Fruit fly (Drosophila melanogaster) whole organism, embryonic: Measurements from ENCODE around the gene CG10333.
A peak's percentile ranks its signal among the peaks of the same experiment; 100 is the strongest.

ENCODE experiments used
- ATbp ChIP-seq: fragments of 200-800 bp; sonication (Bioruptor generic); optimal IDR thresholded peaks from 2 replicates; lab custom pipeline; 2017; ENCODE audit warnings: missing biosample characterization, mild to moderate bottlenecking, missing genetic modification characterization, missing genetic modification reagents
- Aef1 ChIP-seq: fragments of 200-800 bp; sonication (Bioruptor generic); IDR thresholded peaks from 3 replicates; pipeline ENCODE4 v1.3.6; 2022; ENCODE audit warnings: missing biosample characterization, missing genetic modification characterization
- Antp ChIP-seq: fragments of 200-800 bp; sonication (Bioruptor generic); optimal IDR thresholded peaks from 3 replicates; lab custom pipeline; 2016; ENCODE audit warnings: missing biosample characterization, missing genetic modification characterization
- B-H2 ChIP-seq: fragments of 200-800 bp; sonication (Bioruptor generic); optimal IDR thresholded peaks from 2 replicates; lab custom pipeline; 2018; ENCODE audit warnings: missing biosample characterization, mild to moderate bottlenecking, missing genetic modification characterization
- Bdp1 ChIP-seq: fragments of 200-800 bp; sonication (Bioruptor generic); optimal IDR thresholded peaks from 3 replicates; lab custom pipeline; 2016; ENCODE audit warnings: missing biosample characterization, missing genetic modification characterization
- CG13296 ChIP-seq: fragments of 200-800 bp; sonication (Bioruptor generic); optimal IDR thresholded peaks from 3 replicates; lab custom pipeline; 2018; ENCODE audit warnings: missing biosample characterization, mild to moderate bottlenecking, missing genetic modification characterization
- CG15479 ChIP-seq: fragments of 200-800 bp; sonication (Bioruptor generic); optimal IDR thresholded peaks from 3 replicates; lab custom pipeline; 2019; ENCODE audit warnings: missing biosample characterization, mild to moderate bottlenecking, missing genetic modification characterization, moderate library complexity
- CG1603 ChIP-seq: fragments of 200-800 bp; sonication (Bioruptor generic); optimal IDR thresholded peaks from 2 replicates; lab custom pipeline; 2019; ENCODE audit warnings: missing biosample characterization, mild to moderate bottlenecking, missing genetic modification characterization, moderate library complexity
- CG18011 ChIP-seq: fragments of 200-800 bp; sonication (Bioruptor generic); optimal IDR thresholded peaks from 2 replicates; lab custom pipeline; 2017; ENCODE audit warnings: missing biosample characterization, missing genetic modification characterization, mild to moderate bottlenecking, moderate library complexity, missing genotype
- CG18599 ChIP-seq: fragments of 200-800 bp; sonication (Bioruptor generic); optimal IDR thresholded peaks from 3 replicates; lab custom pipeline; 2017; ENCODE audit warnings: missing biosample characterization, missing genetic modification characterization, mild to moderate bottlenecking, moderate library complexity, missing genetic modification reagents
- CG2712 ChIP-seq: fragments of 200-800 bp; optimal IDR thresholded peaks from 3 replicates; lab custom pipeline; 2019; ENCODE audit warnings: missing biosample characterization, mild to moderate bottlenecking, missing genetic modification characterization, moderate library complexity
- CG34224 ChIP-seq: fragments of 200-800 bp; sonication (Bioruptor generic); IDR thresholded peaks from 3 replicates; pipeline ENCODE4 v1.3.6; 2022; ENCODE audit warnings: missing biosample characterization, missing genetic modification characterization; ENCODE audit not compliant: partially characterized antibody
- CG4404 ChIP-seq: fragments of 200-800 bp; sonication (Bioruptor generic); IDR thresholded peaks from 2 replicates; pipeline ENCODE4 v1.3.6; 2022; ENCODE audit warnings: missing biosample characterization, missing genetic modification characterization
- CG4854 ChIP-seq: fragments of 200-800 bp; sonication (Bioruptor generic); optimal IDR thresholded peaks from 2 replicates; lab custom pipeline; 2016; ENCODE audit warnings: missing biosample characterization, missing genetic modification characterization, inconsistent platforms
- CG6254 ChIP-seq: fragments of 200-800 bp; sonication (Bioruptor generic); optimal IDR thresholded peaks from 3 replicates; lab custom pipeline; 2017; ENCODE audit warnings: mild to moderate bottlenecking, missing biosample characterization, missing genetic modification reagents, missing genetic modification characterization
- CG8290 ChIP-seq, 3 experiments: fragments of 200-800 bp; sonication (Bioruptor generic); optimal IDR thresholded peaks; 2 replicates each; lab custom pipeline; 2016 to 2019; ENCODE audit warnings: missing biosample characterization in 3 of 3, missing genetic modification characterization in 3 of 3, mild to moderate bottlenecking in 2 of 3, moderate library complexity in 1 of 3
- CG8944 ChIP-seq: fragments of 200-800 bp; sonication (Bioruptor generic); optimal IDR thresholded peaks from 3 replicates; lab custom pipeline; 2016; ENCODE audit warnings: missing biosample characterization, missing genetic modification characterization
- CG9727 ChIP-seq: fragments of 200-800 bp; sonication (Bioruptor generic); optimal IDR thresholded peaks from 3 replicates; lab custom pipeline; 2017; ENCODE audit warnings: missing biosample characterization, mild to moderate bottlenecking, missing genetic modification characterization
- CG9797 ChIP-seq: fragments of 200-800 bp; sonication (Bioruptor generic); optimal IDR thresholded peaks from 3 replicates; lab custom pipeline; 2018; ENCODE audit warnings: missing biosample characterization, mild to moderate bottlenecking, missing genetic modification characterization
- E2f2 ChIP-seq: fragments of 200-800 bp; sonication (Bioruptor generic); IDR thresholded peaks from 2 replicates; pipeline ENCODE4 v1.3.6; 2022; ENCODE audit warnings: missing biosample characterization, missing genetic modification characterization
- Fer3 ChIP-seq: fragments of 200-800 bp; sonication (Bioruptor generic); optimal IDR thresholded peaks from 2 replicates; lab custom pipeline; 2018; ENCODE audit warnings: missing biosample characterization, mild to moderate bottlenecking, missing genetic modification characterization, moderate library complexity
- Hsf ChIP-seq: fragments of 200-800 bp; sonication (Bioruptor generic); optimal IDR thresholded peaks from 3 replicates; lab custom pipeline; 2016; ENCODE audit warnings: missing biosample characterization, missing genetic modification characterization
- MESR4 ChIP-seq: fragments of 200-800 bp; sonication (Bioruptor generic); optimal IDR thresholded peaks from 2 replicates; lab custom pipeline; 2018; ENCODE audit warnings: missing biosample characterization, mild to moderate bottlenecking, missing genetic modification characterization, moderate library complexity
- MTF-1 ChIP-seq: fragments of 200-800 bp; sonication (Bioruptor generic); optimal IDR thresholded peaks from 2 replicates; lab custom pipeline; 2018; ENCODE audit warnings: missing biosample characterization, mild to moderate bottlenecking, missing genetic modification characterization, borderline replicate concordance
- Max ChIP-seq: fragments of 200-800 bp; sonication (Bioruptor generic); optimal IDR thresholded peaks from 2 replicates; lab custom pipeline; 2016; ENCODE audit warnings: missing biosample characterization, mild to moderate bottlenecking, missing genetic modification characterization
- NK7.1 ChIP-seq: fragments of 200-800 bp; sonication (Bioruptor generic); optimal IDR thresholded peaks from 3 replicates; lab custom pipeline; 2016; ENCODE audit warnings: missing biosample characterization, missing genetic modification characterization
- Nf-YA ChIP-seq: fragments of 200-800 bp; sonication (Bioruptor generic); IDR thresholded peaks from 2 replicates; pipeline ENCODE4 v1.3.6; 2022; ENCODE audit warnings: missing biosample characterization, missing genetic modification characterization
- Ssrp ChIP-seq: fragments of 200-800 bp; sonication (Bioruptor generic); optimal IDR thresholded peaks from 2 replicates; lab custom pipeline; 2018; ENCODE audit warnings: missing biosample characterization, mild to moderate bottlenecking, missing genetic modification characterization, moderate library complexity
- Stat92E ChIP-seq, 3 experiments: fragments of >200 bp in 2 of 3; fragments of 200-800 bp in 1 of 3; sonication (Bioruptor generic) in 1 of 3; optimal IDR thresholded peaks; 2 replicates each; lab custom pipeline; 2017 to 2019; ENCODE audit warnings: missing biosample characterization in 3 of 3, missing genetic modification characterization in 3 of 3, mild to moderate bottlenecking in 1 of 3, moderate library complexity in 1 of 3
- Trl ChIP-seq, 3 experiments: fragments of >200 bp in 2 of 3; fragments of 200-800 bp in 1 of 3; sonication (Bioruptor generic) in 1 of 3; optimal IDR thresholded peaks; 2 replicates in 1 of 3; 3 replicates in 2 of 3; lab custom pipeline; 2016 to 2017; ENCODE audit warnings: missing biosample characterization in 1 of 3, missing genetic modification characterization in 1 of 3
- Usf ChIP-seq: fragments of 200-800 bp; sonication (Bioruptor generic); optimal IDR thresholded peaks from 2 replicates; lab custom pipeline; 2017; ENCODE audit warnings: missing genotype, missing biosample characterization, missing genetic modification characterization
- croc ChIP-seq: fragments of 200-800 bp; sonication (Bioruptor generic); conservative IDR thresholded peaks from 3 replicates; pipeline ENCODE4 v1.3.6; 2022; ENCODE audit warnings: missing biosample characterization, missing genetic modification characterization
- crol ChIP-seq: fragments of 200-800 bp; sonication (Bioruptor generic); IDR thresholded peaks from 2 replicates; pipeline ENCODE4 v1.3.6; 2022; ENCODE audit warnings: missing biosample characterization, missing genetic modification characterization
- gsb-n ChIP-seq: fragments of 200-800 bp; sonication (Bioruptor generic); optimal IDR thresholded peaks from 3 replicates; lab custom pipeline; 2018; ENCODE audit warnings: missing biosample characterization, mild to moderate bottlenecking, missing genetic modification characterization
- jing ChIP-seq: fragments of 200-800 bp; sonication (Bioruptor generic); optimal IDR thresholded peaks from 2 replicates; lab custom pipeline; 2018; ENCODE audit warnings: missing biosample characterization, mild to moderate bottlenecking, missing genetic modification characterization
- kay ChIP-seq: fragments of 200-800 bp; sonication (Bioruptor generic); optimal IDR thresholded peaks from 2 replicates; lab custom pipeline; 2016; ENCODE audit warnings: missing biosample characterization, missing genetic modification characterization
- lilli ChIP-seq: fragments of 200-800 bp; sonication (Bioruptor generic); optimal IDR thresholded peaks from 3 replicates; lab custom pipeline; 2016; ENCODE audit warnings: missing biosample characterization, missing genetic modification characterization
- lola ChIP-seq, 3 experiments: fragments of >200 bp in 2 of 3; fragments of 200-800 bp in 1 of 3; sonication (Bioruptor generic) in 1 of 3; optimal IDR thresholded peaks; 2 replicates each; lab custom pipeline; 2017 to 2019; ENCODE audit warnings: missing biosample characterization in 3 of 3, missing genetic modification characterization in 3 of 3, mild to moderate bottlenecking in 1 of 3, moderate library complexity in 1 of 3
- mld ChIP-seq: fragments of 200-800 bp; sonication (Bioruptor generic); IDR thresholded peaks from 3 replicates; pipeline ENCODE4 v1.3.6; 2022; ENCODE audit warnings: missing biosample characterization, missing genetic modification characterization; ENCODE audit not compliant: partially characterized antibody
- phol ChIP-seq: fragments of 200-800 bp; sonication (Bioruptor generic); optimal IDR thresholded peaks from 3 replicates; lab custom pipeline; 2018; ENCODE audit warnings: missing biosample characterization, mild to moderate bottlenecking, missing genetic modification characterization, moderate library complexity
- pita ChIP-seq: fragments of 200-800 bp; sonication (Bioruptor generic); optimal IDR thresholded peaks from 2 replicates; lab custom pipeline; 2017; ENCODE audit warnings: missing biosample characterization, mild to moderate bottlenecking, missing genetic modification characterization
- rib ChIP-seq: fragments of 200-800 bp; sonication (Bioruptor generic); IDR thresholded peaks from 2 replicates; pipeline ENCODE4 v1.3.6; 2022; ENCODE audit warnings: missing biosample characterization, missing genetic modification characterization
- ro ChIP-seq: fragments of 200-800 bp; sonication (Bioruptor generic); IDR thresholded peaks from 2 replicates; pipeline ENCODE4 v1.3.6; 2022; ENCODE audit warnings: missing biosample characterization, missing genetic modification characterization
- row ChIP-seq: fragments of 200-800 bp; sonication (Bioruptor generic); IDR thresholded peaks from 3 replicates; pipeline ENCODE4 v1.3.6; 2022; ENCODE audit warnings: missing biosample characterization, missing genetic modification characterization
- slbo ChIP-seq: fragments of 200-800 bp; sonication (Bioruptor generic); IDR thresholded peaks from 2 replicates; pipeline ENCODE4 v1.3.6; 2022; ENCODE audit warnings: missing biosample characterization, missing genetic modification characterization
- tin ChIP-seq: fragments of 200-800 bp; sonication (Bioruptor generic); optimal IDR thresholded peaks from 3 replicates; lab custom pipeline; 2016; ENCODE audit warnings: missing biosample characterization, missing genetic modification characterization
- trem ChIP-seq: fragments of 200-800 bp; optimal IDR thresholded peaks from 3 replicates; lab custom pipeline; 2019; ENCODE audit warnings: missing biosample characterization, mild to moderate bottlenecking, missing genetic modification characterization, moderate library complexity
- tup ChIP-seq: fragments of 200-800 bp; sonication (Bioruptor generic); optimal IDR thresholded peaks from 2 replicates; lab custom pipeline; 2016; ENCODE audit warnings: missing biosample characterization, mild to moderate bottlenecking, missing genetic modification characterization, moderate library complexity
- twi ChIP-seq: fragments of 200-800 bp; optimal IDR thresholded peaks from 2 replicates; lab custom pipeline; 2019; ENCODE audit warnings: missing biosample characterization, mild to moderate bottlenecking, missing genetic modification characterization, moderate library complexity
- vfl ChIP-seq: fragments of 200-800 bp; sonication (Bioruptor generic); optimal IDR thresholded peaks from 2 replicates; lab custom pipeline; 2016; ENCODE audit warnings: missing biosample characterization, missing genetic modification characterization

CG10333 gene

DNA sequence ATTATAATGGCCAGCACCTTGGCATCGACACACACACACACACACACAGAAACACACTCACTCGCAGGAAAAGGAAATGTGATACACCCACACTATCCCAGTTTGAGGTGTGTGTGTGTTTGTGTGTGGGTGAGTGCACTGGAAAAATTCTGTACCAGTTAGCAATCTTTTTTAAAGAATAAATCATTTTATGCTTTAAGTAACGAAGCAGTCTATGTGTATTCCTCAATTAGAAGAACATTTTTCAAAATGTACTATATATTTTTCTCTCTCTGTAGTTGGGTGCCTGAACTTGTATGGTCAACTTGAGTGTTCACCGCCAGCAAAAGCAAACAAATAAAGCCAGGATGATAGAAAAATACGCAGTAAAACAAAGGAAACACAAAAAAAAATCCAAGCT, 22.0 kb upstream of the CG10333 start (continued):
- no peak for TF ChIP-seq CG2712 (tag; lab: Kevin White, UChicago)
- TF ChIP-seq crol (GFP tag; lab: Robert Waterston, UW): no peak
- TF ChIP-seq ATbp (GFP tag; lab: Kevin White, UChicago): no peak
- no peak for TF ChIP-seq tin (GFP tag; lab: Kevin White, UChicago)
- no peak for TF ChIP-seq CG9797
- peak; percentile 21 for TF ChIP-seq Fer3 (tag; lab: Kevin White, UChicago)
- no peak for TF ChIP-seq Nf-YA (GFP tag; lab: Robert Waterston, UW)
- no peak for TF ChIP-seq lola (GFP tag; optimal IDR thresholded peaks at IDR 0.05; lab: Kevin White, UChicago)
- TF ChIP-seq MTF-1 (GFP tag; lab: Kevin White, UChicago): no peak
- TF ChIP-seq kay: no peak
- no peak for TF ChIP-seq CG13296 (GFP tag; lab: Kevin White, UChicago)
- TF ChIP-seq Antp: no peak
- no peak for TF ChIP-seq Usf (GFP tag; lab: Kevin White, UChicago)
- peak; percentile 14 for TF ChIP-seq CG1603 (tag; lab: Kevin White, UChicago)
- TF ChIP-seq CG6254 (GFP tag; lab: Kevin White, UChicago): no peak
- TF ChIP-seq vfl: no peak
- TF ChIP-seq CG18599: peak; percentile 63
- no peak for TF ChIP-seq ro (GFP tag; lab: Robert Waterston, UW)
- TF ChIP-seq Bdp1 (GFP tag; lab: Kevin White, UChicago): no peak
- TF ChIP-seq pita: no peak
- TF ChIP-seq CG8290 (GFP tag; optimal IDR thresholded peaks at IDR 0.05; lab: Kevin White, UChicago): no peak
- no peak for TF ChIP-seq CG8290 (tag; optimal IDR thresholded peaks at IDR 0.05; lab: Kevin White, UChicago)
- no peak for TF ChIP-seq B-H2 (GFP tag; lab: Kevin White, UChicago)
- no peak for TF ChIP-seq gsb-n (tag; lab: Kevin White, UChicago)
- no peak for TF ChIP-seq CG18011
- peak; percentile 4 for TF ChIP-seq Hsf (GFP tag; lab: Kevin White, UChicago)
- no peak for TF ChIP-seq MESR4 (GFP tag; lab: Kevin White, UChicago)
- no peak for TF ChIP-seq Trl (optimal IDR thresholded peaks at IDR 0.05; lab: Kevin White, UChicago)
- no peak for TF ChIP-seq Trl (GFP tag; optimal IDR thresholded peaks at IDR 0.05; lab: Kevin White, UChicago)
- no peak for TF ChIP-seq croc
- no peak for TF ChIP-seq CG34224 (GFP tag; lab: Robert Waterston, UW)
- no peak for TF ChIP-seq trem
- no peak for TF ChIP-seq Ssrp
- no peak for TF ChIP-seq CG15479 (GFP tag; lab: Kevin White, UChicago)
- TF ChIP-seq CG8944 (GFP tag; lab: Kevin White, UChicago): no peak
- no peak for TF ChIP-seq CG4404 (GFP tag; lab: Robert Waterston, UW)
- no peak for TF ChIP-seq phol
- TF ChIP-seq rib: no peak
- TF ChIP-seq row (GFP tag; lab: Robert Waterston, UW): peak; percentile 56; the same call in 2 of the 3 replicates
- peak; percentile 52 for TF ChIP-seq slbo (GFP tag; lab: Robert Waterston, UW)
- no peak for TF ChIP-seq Aef1
- no peak for TF ChIP-seq jing
- TF ChIP-seq lilli (GFP tag; lab: Kevin White, UChicago): no peak
- no peak for TF ChIP-seq tup (GFP tag; lab: Kevin White, UChicago)
- no peak for TF ChIP-seq NK7.1 (GFP tag; lab: Kevin White, UChicago)
- no peak for TF ChIP-seq Stat92E (GFP tag; optimal IDR thresholded peaks at IDR 0.05; lab: Kevin White, UChicago)
- TF ChIP-seq Max: no peak
- no peak for TF ChIP-seq mld (GFP tag; lab: Robert Waterston, UW)
- no peak for TF ChIP-seq E2f2 (GFP tag; lab: Robert Waterston, UW)
- TF ChIP-seq twi: no peak
- TF ChIP-seq CG9727 (GFP tag; lab: Kevin White, UChicago): no peak
- no peak for TF ChIP-seq CG4854 (GFP tag; lab: Kevin White, UChicago)
